Worm (Caenorhabditis elegans): Measurements from ENCODE around the gene cest-34.

cest-34 gene

ce11 chrV:6658765-6659164 is 17.8 kb upstream of the cest-34 start (continued):
- TF ChIP-seq nhr-120 (GFP tag; IDR thresholded peaks at IDR 0.05) = no peak
- TF ChIP-seq sptf-2 (GFP tag; optimal IDR thresholded peaks at IDR 0.05) = no peak
- no peak for TF ChIP-seq F55B11.4 (tag; optimal IDR thresholded peaks at IDR 0.05; ENCODE audit: borderline replicate concordance, insufficient read depth)
- peak; percentile 6 for TF ChIP-seq lin-40 (tag; optimal IDR thresholded peaks at IDR 0.05)
- no peak for TF ChIP-seq snpc-1.1 (tag; optimal IDR thresholded peaks at IDR 0.05; ENCODE audit: insufficient read depth)
- no peak for TF ChIP-seq lin-26 (GFP tag; IDR thresholded peaks at IDR 0.05)
- TF ChIP-seq tbp1 (GFP tag; optimal IDR thresholded peaks at IDR 0.05) = no peak
- no peak for TF ChIP-seq lin-54 (GFP tag; optimal IDR thresholded peaks at IDR 0.05)
- TF ChIP-seq F10E7.11 (tag; optimal IDR thresholded peaks at IDR 0.05) = no peak
- TF ChIP-seq mes-4 (tag; optimal IDR thresholded peaks at IDR 0.05) = no peak
- no peak for TF ChIP-seq xnd-1 (tag; optimal IDR thresholded peaks at IDR 0.05)
- TF ChIP-seq die-1 (tag; optimal IDR thresholded peaks at IDR 0.05) = no peak
- no peak for TF ChIP-seq hmg-20 (GFP tag; IDR thresholded peaks at IDR 0.05)
- no peak for TF ChIP-seq ccch-3 (GFP tag; optimal IDR thresholded peaks at IDR 0.05)
- TF ChIP-seq Y79H2A.3 (GFP tag; conservative IDR thresholded peaks at IDR 0.05) = no peak
- TF ChIP-seq unc-130 (GFP tag; optimal IDR thresholded peaks at IDR 0.05) = no peak
- no peak for TF ChIP-seq nhr-80 (tag; optimal IDR thresholded peaks at IDR 0.05)
- TF ChIP-seq ztf-22 (GFP tag; optimal IDR thresholded peaks at IDR 0.05) = no peak
- no peak for TF ChIP-seq ceh-40 (GFP tag; IDR thresholded peaks at IDR 0.05)
- TF ChIP-seq aptf-3 (GFP tag; IDR thresholded peaks at IDR 0.05) = no peak
- no peak for TF ChIP-seq attf-3 (GFP tag; conservative IDR thresholded peaks at IDR 0.05)
- TF ChIP-seq egl-44 (GFP tag; IDR thresholded peaks at IDR 0.05) = 0 out of 2 replicates have a peak, but pooled peaks have one; percentile 21
- no peak for TF ChIP-seq dpff-1 (tag; optimal IDR thresholded peaks at IDR 0.05)
- TF ChIP-seq ceh-91 (GFP tag; IDR thresholded peaks at IDR 0.05) = no peak
- no peak for TF ChIP-seq F22D6.2 (tag; optimal IDR thresholded peaks at IDR 0.05)
- no peak for TF ChIP-seq F57A8.1 (GFP tag; optimal IDR thresholded peaks at IDR 0.05)
- no peak for TF ChIP-seq snpc-4 (GFP tag; optimal IDR thresholded peaks at IDR 0.05)
- peak in 2 of 4 experiments; percentile 7 to 35 for TF ChIP-seq snpc-4 (tag; optimal IDR thresholded peaks at IDR 0.05)
- TF ChIP-seq nhr-90 (tag; optimal IDR thresholded peaks at IDR 0.05) = no peak
- TF ChIP-seq hmg-1.2 (GFP tag; IDR thresholded peaks at IDR 0.05) = peak; percentile 28; the same call in 1 of the 2 replicates
- TF ChIP-seq madf-6 (GFP tag; IDR thresholded peaks at IDR 0.05) = no peak
- TF ChIP-seq F23B12.7 (tag; optimal IDR thresholded peaks at IDR 0.05; ENCODE audit: insufficient read depth) = no peak
- TF ChIP-seq hrde-1 (tag; optimal IDR thresholded peaks at IDR 0.05; ENCODE audit: borderline replicate concordance) = no peak
- TF ChIP-seq C06A6.2 (GFP tag; conservative IDR thresholded peaks at IDR 0.05) = no peak
- no peak for TF ChIP-seq let-607 (tag; optimal IDR thresholded peaks at IDR 0.05)
- TF ChIP-seq B0019.2 (GFP tag; conservative IDR thresholded peaks at IDR 0.05) = no peak
- no peak for TF ChIP-seq tbx-9 (tag; optimal IDR thresholded peaks at IDR 0.05; ENCODE audit: borderline replicate concordance)
- no peak for TF ChIP-seq nfya-2 (GFP tag; IDR thresholded peaks at IDR 0.05)
- peak; percentile 11 for TF ChIP-seq somi-1 (GFP tag; optimal IDR thresholded peaks at IDR 0.05)
- TF ChIP-seq sea-2 (GFP tag; IDR thresholded peaks at IDR 0.05) = no peak
- TF ChIP-seq attf-5 (GFP tag; optimal IDR thresholded peaks at IDR 0.05) = peak; percentile 28
- no peak for TF ChIP-seq snpc-1.3 (tag; optimal IDR thresholded peaks at IDR 0.05; ENCODE audit: insufficient read depth)
- no peak for TF ChIP-seq F37B4.10 (GFP tag; IDR thresholded peaks at IDR 0.05)
- no peak for TF ChIP-seq unc-62 (GFP tag; optimal IDR thresholded peaks at IDR 0.05)
- no peak for TF ChIP-seq B0336.3 (GFP tag; IDR thresholded peaks at IDR 0.05)
- no peak for TF ChIP-seq ama-1 (optimal IDR thresholded peaks at IDR 0.05)
- TF ChIP-seq ama-1 (GFP tag; optimal IDR thresholded peaks at IDR 0.05) = no peak
- TF ChIP-seq lin-35 (GFP tag; optimal IDR thresholded peaks at IDR 0.05) = no peak
- TF ChIP-seq dox-1 (GFP tag; IDR thresholded peaks at IDR 0.05) = peak; percentile 31; the same call in 1 of the 2 replicates
